Worm (Caenorhabditis elegans): ENCODE results near the gene F54D5.17.

DNA sequence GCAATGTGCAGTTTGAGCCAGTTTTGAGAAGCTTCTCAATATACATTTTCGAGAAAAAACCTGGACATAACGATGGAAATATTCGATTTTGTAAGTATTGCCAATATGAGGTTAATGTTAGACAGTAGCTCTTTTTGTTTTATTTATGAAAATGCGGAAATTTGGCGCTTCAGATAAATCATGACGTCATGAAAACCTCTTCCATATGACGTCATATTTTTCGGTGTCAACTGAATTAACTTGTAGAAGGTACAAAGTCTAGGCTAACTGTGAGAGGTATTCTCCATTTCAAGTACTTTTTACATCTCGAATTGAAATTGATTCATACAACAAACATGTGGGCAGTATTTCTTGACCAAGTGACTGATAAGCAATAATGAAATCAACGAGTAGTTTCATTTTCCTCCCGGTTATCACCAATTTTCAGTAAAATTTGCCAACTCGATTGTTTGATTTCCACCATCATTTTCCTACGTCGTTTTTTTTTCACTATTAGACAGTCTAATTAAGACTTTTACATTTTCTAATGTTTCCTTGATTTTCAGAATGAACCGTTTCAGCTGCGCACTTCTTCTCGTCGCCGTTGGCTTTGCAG is 14.9 kb downstream of the F54D5.17 start, which contains the start of gene F54D5.3:
- TF ChIP-seq flt-1 (GFP tag; IDR thresholded peaks at IDR 0.05), result no peak
- no peak for TF ChIP-seq T22C8.4 (GFP tag; IDR thresholded peaks at IDR 0.05)
- TF ChIP-seq cog-1 (tag; optimal IDR thresholded peaks at IDR 0.05), result no peak
- TF ChIP-seq ref-1 (GFP tag; conservative IDR thresholded peaks at IDR 0.05), result no peak
- TF ChIP-seq med-1 (GFP tag; optimal IDR thresholded peaks at IDR 0.05; ENCODE audit: insufficient read depth), result no peak
- TF ChIP-seq ztf-29 (GFP tag; IDR thresholded peaks at IDR 0.05), result no peak

Data from whole organism, midembryonic.